Worm (Caenorhabditis elegans) whole organism, L1 larva: ENCODE data around the gene unc-3.

Source experiments
- C16A3.4 ChIP-seq: fragments of 150-350 bp; optimal IDR thresholded peaks from 2 replicates; lab custom pipeline; 2014; ENCODE audit warnings: missing biosample characterization, missing genetic modification characterization
- C34B4.2 ChIP-seq: sonication (generic microtip); optimal IDR thresholded peaks from 2 replicates; lab custom pipeline; 2017; ENCODE audit warnings: mild to moderate bottlenecking, missing genetic modification characterization, missing compliant biosample characterization
- F16B12.6 ChIP-seq: fragments of 150-350 bp; optimal IDR thresholded peaks from 2 replicates; lab custom pipeline; 2014; ENCODE audit warnings: missing biosample characterization, missing genetic modification characterization
- Y116A8C.19 ChIP-seq: sonication (generic microtip); optimal IDR thresholded peaks from 2 replicates; lab custom pipeline; 2016; ENCODE audit warnings: missing compliant biosample characterization, missing genetic modification characterization, borderline replicate concordance
- aha-1 ChIP-seq: fragments of 150-350 bp; optimal IDR thresholded peaks from 2 replicates; lab custom pipeline; 2014; ENCODE audit warnings: missing biosample characterization, missing genetic modification characterization
- ama-1 ChIP-seq: fragments of 150-350 bp; optimal IDR thresholded peaks from 2 replicates; lab custom pipeline; 2014
- blmp-1 ChIP-seq: fragments of 150-350 bp; optimal IDR thresholded peaks from 2 replicates; lab custom pipeline; 2014; ENCODE audit warnings: missing biosample characterization, missing genetic modification characterization
- ceh-63 ChIP-seq: fragments of 200-800 bp; sonication (Bioruptor generic); optimal IDR thresholded peaks from 2 replicates; lab custom pipeline; 2018; ENCODE audit warnings: mild to moderate bottlenecking, missing genetic modification characterization, missing compliant biosample characterization
- ceh-82 ChIP-seq, 3 experiments: fragments of 150-350 bp in 1 of 3; sonication (generic microtip) in 2 of 3; optimal IDR thresholded peaks; 2 replicates each; lab custom pipeline; 2014 to 2017; ENCODE audit warnings: missing biosample characterization in 3 of 3, missing genetic modification characterization in 3 of 3
- ces-1 ChIP-seq: fragments of 150-350 bp; optimal IDR thresholded peaks from 2 replicates; lab custom pipeline; 2014; ENCODE audit warnings: missing biosample characterization, missing genetic modification reagents, missing genetic modification characterization
- dpl-1 ChIP-seq, 3 experiments: fragments of 150-350 bp in 2 of 3; sonication (generic microtip) in 1 of 3; optimal IDR thresholded peaks; 2 replicates each; lab custom pipeline; 2014 to 2017; ENCODE audit warnings: missing biosample characterization in 3 of 3, missing genetic modification characterization in 3 of 3, missing genetic modification reagents in 3 of 3
- efl-1 ChIP-seq, 4 experiments: fragments of 150-350 bp; optimal IDR thresholded peaks in 3 of 4; peaks in 1 of 4; 1 replicate in 1 of 4; 2 replicates in 3 of 4; lab custom pipeline; 2014; ENCODE audit warnings: missing biosample characterization in 2 of 4, missing genetic modification characterization in 2 of 4, missing genetic modification reagents in 2 of 4
- efl-3 ChIP-seq: fragments of 200-800 bp; sonication (Bioruptor generic); optimal IDR thresholded peaks from 2 replicates; lab custom pipeline; 2018; ENCODE audit warnings: mild to moderate bottlenecking, missing genetic modification characterization, missing compliant biosample characterization
- egl-13 ChIP-seq: sonication (generic microtip); optimal IDR thresholded peaks from 2 replicates; lab custom pipeline; 2016; ENCODE audit warnings: missing genotype, missing genetic modification reagents, missing genetic modification characterization, missing compliant biosample characterization
- egl-27 ChIP-seq, 2 experiments: fragments of 150-350 bp in 1 of 2; sonication (generic microtip); optimal IDR thresholded peaks; 3 replicates each; lab custom pipeline; 2017 to 2018; ENCODE audit warnings: missing biosample characterization in 2 of 2, missing genetic modification characterization in 2 of 2, missing genetic modification reagents in 2 of 2
- elt-3 ChIP-seq, 6 experiments: fragments of 150-350 bp in 1 of 6; sonication (generic microtip); optimal IDR thresholded peaks; 2 replicates each; lab custom pipeline; 2017 to 2018; ENCODE audit warnings: missing biosample characterization in 6 of 6, missing genetic modification characterization in 6 of 6, inconsistent platforms in 1 of 6
- fkh-10 ChIP-seq: sonication (generic microtip); optimal IDR thresholded peaks from 2 replicates; lab custom pipeline; 2017; ENCODE audit warnings: missing biosample characterization, missing genetic modification reagents, missing genetic modification characterization
- fos-1 ChIP-seq: fragments of 150-350 bp; optimal IDR thresholded peaks from 2 replicates; lab custom pipeline; 2014; ENCODE audit warnings: missing biosample characterization, missing genetic modification characterization
- hlh-17 ChIP-seq: fragments of 200-800 bp; sonication (Bioruptor generic); optimal IDR thresholded peaks from 2 replicates; lab custom pipeline; 2018; ENCODE audit warnings: missing genetic modification characterization, mild to moderate bottlenecking, missing compliant biosample characterization, moderate library complexity, borderline replicate concordance
- hpl-2 ChIP-seq: fragments of 150-350 bp; optimal IDR thresholded peaks from 2 replicates; lab custom pipeline; 2014; ENCODE audit warnings: missing biosample characterization, missing genetic modification reagents, missing genetic modification characterization
- irx-1 ChIP-seq: sonication (generic microtip); optimal IDR thresholded peaks from 2 replicates; lab custom pipeline; 2016; ENCODE audit warnings: missing genetic modification characterization, missing compliant biosample characterization
- jun-1 ChIP-seq: fragments of 150-350 bp; optimal IDR thresholded peaks from 2 replicates; lab custom pipeline; 2014; ENCODE audit warnings: missing biosample characterization, missing genetic modification reagents, missing genetic modification characterization
- lin-14 ChIP-seq: fragments of 200-800 bp; sonication (Bioruptor generic); optimal IDR thresholded peaks from 2 replicates; lab custom pipeline; 2018; ENCODE audit warnings: mild to moderate bottlenecking, missing genetic modification characterization, moderate library complexity, missing compliant biosample characterization
- lin-35 ChIP-seq, 2 experiments: fragments of 150-350 bp; optimal IDR thresholded peaks; 2 replicates each; lab custom pipeline; 2014; ENCODE audit warnings: missing biosample characterization in 2 of 2, missing genetic modification characterization in 2 of 2, missing genetic modification reagents in 2 of 2
- lin-39 ChIP-seq: fragments of 150-350 bp; optimal IDR thresholded peaks from 2 replicates; lab custom pipeline; 2014; ENCODE audit warnings: missing biosample characterization, missing genetic modification reagents, missing genetic modification characterization
- lsy-2 ChIP-seq, 2 experiments: fragments of 150-350 bp; optimal IDR thresholded peaks; 2 replicates each; lab custom pipeline; 2014; ENCODE audit warnings: missing biosample characterization in 2 of 2, missing genetic modification characterization in 2 of 2
- mab-9 ChIP-seq: fragments of 200-800 bp; sonication (Bioruptor generic); IDR thresholded peaks from 2 replicates; pipeline ENCODE4 v1.3.6; 2022; ENCODE audit warnings: missing genetic modification reagents, missing genetic modification characterization, missing compliant biosample characterization
- mdl-1 ChIP-seq, 2 experiments: fragments of 150-350 bp; optimal IDR thresholded peaks; 2 replicates each; lab custom pipeline; 2014 to 2017; ENCODE audit warnings: missing biosample characterization in 2 of 2, missing genetic modification characterization in 2 of 2, inconsistent platforms in 1 of 2
- mep-1 ChIP-seq: fragments of 150-350 bp; optimal IDR thresholded peaks from 2 replicates; lab custom pipeline; 2014; ENCODE audit warnings: missing biosample characterization, missing genetic modification characterization
- nhr-12 ChIP-seq: sonication (generic microtip); optimal IDR thresholded peaks from 2 replicates; lab custom pipeline; 2017; ENCODE audit warnings: missing biosample characterization, missing genetic modification characterization
- nhr-20 ChIP-seq: sonication (generic microtip); optimal IDR thresholded peaks from 2 replicates; lab custom pipeline; 2016; ENCODE audit warnings: mild to moderate bottlenecking, missing genetic modification characterization, missing compliant biosample characterization
- nhr-237 ChIP-seq: fragments of 150-350 bp; optimal IDR thresholded peaks from 2 replicates; lab custom pipeline; 2014; ENCODE audit warnings: missing biosample characterization, missing genetic modification characterization
- nhr-28 ChIP-seq: fragments of 150-350 bp; optimal IDR thresholded peaks from 2 replicates; lab custom pipeline; 2014; ENCODE audit warnings: missing biosample characterization, missing genetic modification characterization
- nhr-47 ChIP-seq: sonication (generic microtip); optimal IDR thresholded peaks from 2 replicates; lab custom pipeline; 2016; ENCODE audit warnings: mild to moderate bottlenecking, missing genetic modification characterization, moderate library complexity, missing compliant biosample characterization
- nhr-71 ChIP-seq: sonication (generic microtip); optimal IDR thresholded peaks from 2 replicates; lab custom pipeline; 2016; ENCODE audit warnings: mild to moderate bottlenecking, missing genetic modification characterization, moderate library complexity, missing compliant biosample characterization
- nhr-76 ChIP-seq: sonication (generic microtip); optimal IDR thresholded peaks from 2 replicates; lab custom pipeline; 2017; ENCODE audit warnings: missing biosample characterization, missing genetic modification characterization
- nhr-77 ChIP-seq: fragments of 150-350 bp; optimal IDR thresholded peaks from 2 replicates; lab custom pipeline; 2014; ENCODE audit warnings: missing biosample characterization, missing genetic modification characterization
- nhr-85 ChIP-seq: sonication (generic microtip); peaks from one replicate; lab custom pipeline; 2016; ENCODE audit warnings: missing genetic modification characterization, inconsistent platforms, missing compliant biosample characterization
- nhr-90 ChIP-seq: sonication (generic microtip); optimal IDR thresholded peaks from 2 replicates; lab custom pipeline; 2016; ENCODE audit warnings: mild to moderate bottlenecking, missing genetic modification characterization, missing compliant biosample characterization; ENCODE audit not compliant: poor library complexity
- pax-3 ChIP-seq: fragments of 200-800 bp; sonication (Bioruptor generic); optimal IDR thresholded peaks from 2 replicates; lab custom pipeline; 2018; ENCODE audit warnings: mild to moderate bottlenecking, missing genetic modification characterization, moderate library complexity, missing compliant biosample characterization
- pqm-1 ChIP-seq: sonication (generic microtip); optimal IDR thresholded peaks from 3 replicates; lab custom pipeline; 2017; ENCODE audit warnings: missing biosample characterization, missing genetic modification characterization
- rnt-1 ChIP-seq: sonication (generic microtip); optimal IDR thresholded peaks from 2 replicates; lab custom pipeline; 2016; ENCODE audit warnings: mild to moderate bottlenecking, missing genetic modification characterization, moderate library complexity, missing compliant biosample characterization
- skn-1 ChIP-seq: fragments of 150-350 bp; optimal IDR thresholded peaks from 2 replicates; lab custom pipeline; 2014; ENCODE audit warnings: missing biosample characterization, missing genetic modification characterization
- snpc-4 ChIP-seq: fragments of 150-350 bp; optimal IDR thresholded peaks from 2 replicates; lab custom pipeline; 2014; ENCODE audit warnings: missing biosample characterization, missing genetic modification characterization
- snu-23 ChIP-seq: sonication (generic microtip); optimal IDR thresholded peaks from 2 replicates; lab custom pipeline; 2016; ENCODE audit warnings: missing genetic modification characterization, missing compliant biosample characterization
- swsn-7 ChIP-seq: sonication (generic microtip); optimal IDR thresholded peaks from 2 replicates; lab custom pipeline; 2016; ENCODE audit warnings: missing genetic modification characterization, missing compliant biosample characterization
- tbx-2 ChIP-seq: sonication (generic microtip); optimal IDR thresholded peaks from 2 replicates; lab custom pipeline; 2016; ENCODE audit warnings: missing genetic modification characterization, missing compliant biosample characterization
- unc-130 ChIP-seq: fragments of 150-350 bp; optimal IDR thresholded peaks from 2 replicates; lab custom pipeline; 2017; ENCODE audit warnings: missing biosample characterization, missing genetic modification characterization, inconsistent platforms
- vab-15 ChIP-seq: sonication (generic microtip); optimal IDR thresholded peaks from 2 replicates; lab custom pipeline; 2017; ENCODE audit warnings: missing genotype, mild to moderate bottlenecking, missing genetic modification characterization, missing compliant biosample characterization
- zag-1 ChIP-seq: fragments of 150-350 bp; optimal IDR thresholded peaks from 2 replicates; lab custom pipeline; 2014; ENCODE audit warnings: missing biosample characterization, missing genetic modification characterization
- ztf-4 ChIP-seq: fragments of 150-350 bp; optimal IDR thresholded peaks from 2 replicates; lab custom pipeline; 2014; ENCODE audit warnings: missing biosample characterization, missing genetic modification characterization

Gene unc-3

ce11 chrX:14790320-14791048 lies 17.1 kb downstream of the unc-3 start, which contains the start of gene tatn-1:
tatn-1 (plus strand) TSS chrX:14791008.
- peak; percentile 41 for TF ChIP-seq swsn-7 (tag; lab: Kevin White, UChicago)
- TF ChIP-seq nhr-77 = peak; percentile 2
- TF ChIP-seq nhr-47 (tag; lab: Kevin White, UChicago) = peak; percentile 78
- TF ChIP-seq F16B12.6 (tag; lab: Kevin White, UChicago) = no peak
- no peak for TF ChIP-seq hlh-17
- peak; percentile 74 for TF ChIP-seq ztf-4
- TF ChIP-seq fkh-10 (GFP tag; lab: Kevin White, UChicago) = no peak
- peak; percentile 30 for TF ChIP-seq rnt-1 (tag; lab: Kevin White, UChicago)
- TF ChIP-seq zag-1 (tag; lab: Kevin White, UChicago) = no peak
- no peak for TF ChIP-seq ama-1 (lab: Kevin White, UChicago)
- no peak for TF ChIP-seq ces-1 (GFP tag; lab: Kevin White, UChicago)
- peak; percentile 85 for TF ChIP-seq snu-23
- no peak for TF ChIP-seq snpc-4 (tag; lab: Kevin White, UChicago)
- peak in 2 of 3 experiments; percentile 1 to 38 for TF ChIP-seq dpl-1 (GFP tag; optimal IDR thresholded peaks at IDR 0.05; lab: Kevin White, UChicago)
- peak; percentile 29 to 66 for TF ChIP-seq egl-27 (tag; optimal IDR thresholded peaks at IDR 0.05; lab: Kevin White, UChicago)
- TF ChIP-seq Y116A8C.19 (tag; lab: Kevin White, UChicago) = no peak
- TF ChIP-seq unc-130 = peak; percentile 46
- TF ChIP-seq mep-1 = peak; percentile 75
- TF ChIP-seq efl-3 (GFP tag; lab: Kevin White, UChicago) = peak; percentile 52
- peak; percentile 93 for TF ChIP-seq blmp-1 (tag; lab: Kevin White, UChicago)
- peak; percentile 95 for TF ChIP-seq nhr-71
- peak; percentile 99 for TF ChIP-seq nhr-20 (tag; lab: Kevin White, UChicago)
- TF ChIP-seq tbx-2 (tag; lab: Kevin White, UChicago) = peak; percentile 88
- no peak for TF ChIP-seq ceh-63
- peak; percentile 51 to 65 for TF ChIP-seq lsy-2 (tag; optimal IDR thresholded peaks at IDR 0.05; lab: Kevin White, UChicago)
- peak; percentile 37 to 80 for TF ChIP-seq lin-35 (GFP tag; optimal IDR thresholded peaks at IDR 0.05; lab: Kevin White, UChicago)
- no peak for TF ChIP-seq nhr-76
- TF ChIP-seq nhr-237 (tag; lab: Kevin White, UChicago) = no peak
- TF ChIP-seq nhr-28 (tag; lab: Kevin White, UChicago) = no peak
- peak; percentile 17 for TF ChIP-seq pqm-1 (tag; lab: Kevin White, UChicago)
- peak; percentile 100 for TF ChIP-seq nhr-85
- TF ChIP-seq C34B4.2 (tag; lab: Kevin White, UChicago) = no peak
- TF ChIP-seq efl-1 (optimal IDR thresholded peaks at IDR 0.05; lab: Kevin White, UChicago) = peak; percentile 18 to 24
- TF ChIP-seq efl-1 (GFP tag; optimal IDR thresholded peaks at IDR 0.05 in 1 of 2; lab: Kevin White, UChicago) = peak in 1 of 2 experiments; percentile 95
- peak in 5 of 6 experiments; percentile 2 to 90 (median 42) for TF ChIP-seq elt-3 (tag; optimal IDR thresholded peaks at IDR 0.05; lab: Kevin White, UChicago)
- no peak for TF ChIP-seq aha-1
- TF ChIP-seq pax-3 (tag; lab: Kevin White, UChicago) = no peak
- TF ChIP-seq mdl-1 (tag; optimal IDR thresholded peaks at IDR 0.05; lab: Kevin White, UChicago) = peak; percentile 84 to 99
- TF ChIP-seq jun-1 (tag; lab: Kevin White, UChicago) = peak; percentile 50
- TF ChIP-seq C16A3.4 (tag; lab: Kevin White, UChicago) = peak; percentile 48
- TF ChIP-seq lin-14 = peak; percentile 96
- no peak for TF ChIP-seq nhr-12
- peak; percentile 55 for TF ChIP-seq skn-1 (tag; lab: Kevin White, UChicago)
- peak; percentile 95 for TF ChIP-seq nhr-90
- peak; percentile 45 for TF ChIP-seq vab-15 (tag; lab: Kevin White, UChicago)
- no peak for TF ChIP-seq fos-1 (tag; lab: Kevin White, UChicago)
- TF ChIP-seq egl-13 = no peak
- TF ChIP-seq lin-39 = peak; percentile 11
- TF ChIP-seq mab-9 (GFP tag; lab: Robert Waterston, UW) = no peak
- TF ChIP-seq hpl-2 (GFP tag; lab: Kevin White, UChicago) = no peak
- peak in 1 of 3 experiments; percentile 0 for TF ChIP-seq ceh-82 (tag; optimal IDR thresholded peaks at IDR 0.05; lab: Kevin White, UChicago)
- peak; percentile 81 for TF ChIP-seq irx-1 (tag; lab: Kevin White, UChicago)
